Fruit fly (Drosophila melanogaster) whole organism, adult: Measurements from ENCODE around the gene Hsp23.

Experiments
- CG11617 ChIP-seq: fragments of 200-800 bp; sonication (Bioruptor generic); optimal IDR thresholded peaks from 2 replicates; lab custom pipeline; 2017; ENCODE audit warnings: mild to moderate bottlenecking, missing biosample characterization, missing genetic modification reagents, missing genetic modification characterization
- CG1620 ChIP-seq: fragments of 200-800 bp; sonication (Bioruptor generic); optimal IDR thresholded peaks from 2 replicates; lab custom pipeline; 2016; ENCODE audit warnings: missing biosample characterization, missing genetic modification characterization
- CG5204 ChIP-seq: fragments of 200-800 bp; sonication (Bioruptor generic); optimal IDR thresholded peaks from 2 replicates; lab custom pipeline; 2016; ENCODE audit warnings: missing biosample characterization, missing genetic modification characterization
- CG7045 ChIP-seq: fragments of 200-800 bp; sonication (Bioruptor generic); optimal IDR thresholded peaks from 2 replicates; lab custom pipeline; 2017; ENCODE audit warnings: missing biosample characterization, mild to moderate bottlenecking, missing genetic modification characterization
- CG7101 ChIP-seq: fragments of 200-800 bp; sonication (Bioruptor generic); optimal IDR thresholded peaks from 2 replicates; lab custom pipeline; 2018; ENCODE audit warnings: missing biosample characterization, mild to moderate bottlenecking, missing genetic modification characterization, moderate library complexity
- Crg-1 ChIP-seq: fragments of 200-800 bp; sonication (Bioruptor generic); optimal IDR thresholded peaks from 2 replicates; lab custom pipeline; 2016; ENCODE audit warnings: missing biosample characterization, missing genetic modification characterization
- cic ChIP-seq: fragments of 200-800 bp; sonication (Bioruptor generic); optimal IDR thresholded peaks from 2 replicates; lab custom pipeline; 2017; ENCODE audit warnings: missing biosample characterization, mild to moderate bottlenecking, missing genetic modification characterization, moderate library complexity
- kay ChIP-seq: fragments of 200-800 bp; sonication (Bioruptor generic); peaks from one replicate; lab custom pipeline; 2016; ENCODE audit warnings: missing biosample characterization, missing genetic modification characterization, borderline replicate concordance
- tj ChIP-seq: fragments of 200-800 bp; sonication (Bioruptor generic); optimal IDR thresholded peaks from 3 replicates; lab custom pipeline; 2017; ENCODE audit warnings: missing biosample characterization, mild to moderate bottlenecking, missing genetic modification characterization, moderate library complexity
- toe ChIP-seq: fragments of 200-800 bp; sonication (Bioruptor generic); optimal IDR thresholded peaks from 2 replicates; lab custom pipeline; 2016; ENCODE audit warnings: missing biosample characterization, missing genetic modification characterization

dm6 chr3L:9364131-9364530 is 17.6 kb upstream of the Hsp23 start, which contains the start of gene mRRF1:
- TF ChIP-seq Crg-1 (no peak), cic (GFP tag; lab: Kevin White, UChicago) (no peak), CG5204 (GFP tag; lab: Kevin White, UChicago) (no peak), kay (GFP tag; lab: Kevin White, UChicago) (peak; percentile 27), toe (GFP tag; lab: Kevin White, UChicago) (no peak), tj (GFP tag; lab: Kevin White, UChicago) (peak; percentile 38), CG1620 (GFP tag; lab: Kevin White, UChicago) (no peak), CG7045 (no peak), CG11617 (GFP tag; lab: Kevin White, UChicago) (no peak), CG7101 (tag; lab: Kevin White, UChicago) (no peak)
